Fruit fly (Drosophila melanogaster) whole organism, embryonic: ENCODE measurements around the gene CG16779.

Source experiments
- Bgb ChIP-seq: fragments of 200-800 bp; sonication (Bioruptor generic); IDR thresholded peaks from 2 replicates; pipeline ENCODE4 v1.3.6; 2022; ENCODE audit warnings: missing biosample characterization, missing genetic modification characterization; ENCODE audit not compliant: partially characterized antibody
- CG10147 ChIP-seq: fragments of 200-800 bp; sonication (Bioruptor generic); optimal IDR thresholded peaks from 2 replicates; lab custom pipeline; 2019; ENCODE audit warnings: missing biosample characterization, mild to moderate bottlenecking, missing genetic modification characterization, moderate library complexity
- CG10959 ChIP-seq: fragments of 200-800 bp; sonication (Bioruptor generic); IDR thresholded peaks from 2 replicates; pipeline ENCODE4 v1.3.6; 2022; ENCODE audit warnings: missing biosample characterization, missing genetic modification characterization
- CG10979 ChIP-seq: fragments of 200-800 bp; sonication (Bioruptor generic); optimal IDR thresholded peaks from 2 replicates; lab custom pipeline; 2018; ENCODE audit warnings: missing biosample characterization, mild to moderate bottlenecking, missing genetic modification characterization, moderate library complexity
- CG12219 ChIP-seq: fragments of 200-800 bp; sonication (Bioruptor generic); optimal IDR thresholded peaks from 3 replicates; lab custom pipeline; 2018; ENCODE audit warnings: missing biosample characterization, mild to moderate bottlenecking, missing genetic modification characterization
- CG12659 ChIP-seq: fragments of 200-800 bp; sonication (Bioruptor generic); optimal IDR thresholded peaks from 3 replicates; lab custom pipeline; 2017; ENCODE audit warnings: mild to moderate bottlenecking, missing biosample characterization, missing genetic modification reagents, missing genetic modification characterization
- CG12769 ChIP-seq: fragments of 200-800 bp; sonication (Bioruptor generic); optimal IDR thresholded peaks from 2 replicates; lab custom pipeline; 2019; ENCODE audit warnings: missing biosample characterization, mild to moderate bottlenecking, missing genetic modification characterization, moderate library complexity
- CG14441 ChIP-seq: fragments of 200-800 bp; sonication (Bioruptor generic); IDR thresholded peaks from 2 replicates; pipeline ENCODE4 v1.3.6; 2022; ENCODE audit warnings: missing biosample characterization, missing genetic modification characterization
- CG1647 ChIP-seq: fragments of 200-800 bp; sonication (Bioruptor generic); optimal IDR thresholded peaks from 3 replicates; lab custom pipeline; 2016; ENCODE audit warnings: missing biosample characterization, missing genetic modification characterization
- CG18262 ChIP-seq: fragments of 200-800 bp; optimal IDR thresholded peaks from 3 replicates; lab custom pipeline; 2019; ENCODE audit warnings: missing biosample characterization, mild to moderate bottlenecking, missing genetic modification characterization, moderate library complexity
- CG2129 ChIP-seq: fragments of 200-800 bp; sonication (Bioruptor generic); IDR thresholded peaks from 2 replicates; pipeline ENCODE4 v1.3.6; 2022; ENCODE audit warnings: missing biosample characterization, missing genetic modification characterization; ENCODE audit not compliant: partially characterized antibody
- CG2712 ChIP-seq: fragments of 200-800 bp; optimal IDR thresholded peaks from 3 replicates; lab custom pipeline; 2019; ENCODE audit warnings: missing biosample characterization, mild to moderate bottlenecking, missing genetic modification characterization, moderate library complexity
- CG4282 ChIP-seq: fragments of 200-800 bp; sonication (Bioruptor generic); optimal IDR thresholded peaks from 2 replicates; lab custom pipeline; 2016; ENCODE audit warnings: missing biosample characterization, missing genetic modification characterization
- CG7357 ChIP-seq: fragments of 200-800 bp; sonication (Bioruptor generic); IDR thresholded peaks from 3 replicates; pipeline ENCODE4 v1.3.6; 2022; ENCODE audit warnings: missing biosample characterization, missing genetic modification characterization
- CG7839 ChIP-seq: fragments of 200-800 bp; sonication (Bioruptor generic); optimal IDR thresholded peaks from 3 replicates; lab custom pipeline; 2018; ENCODE audit warnings: missing biosample characterization, mild to moderate bottlenecking, missing genetic modification characterization, moderate library complexity
- Camta ChIP-seq: fragments of 200-800 bp; sonication (Bioruptor generic); optimal IDR thresholded peaks from 2 replicates; lab custom pipeline; 2016; ENCODE audit warnings: missing biosample characterization, missing genetic modification characterization
- D19A ChIP-seq: fragments of 200-800 bp; optimal IDR thresholded peaks from 3 replicates; lab custom pipeline; 2019; ENCODE audit warnings: missing biosample characterization, mild to moderate bottlenecking, missing genetic modification characterization, moderate library complexity
- Dip3 ChIP-seq: fragments of 200-800 bp; sonication (Bioruptor generic); optimal IDR thresholded peaks from 3 replicates; lab custom pipeline; 2016; ENCODE audit warnings: missing biosample characterization, missing genetic modification characterization
- Hmr ChIP-seq: fragments of 200-800 bp; sonication (Bioruptor generic); optimal IDR thresholded peaks from 3 replicates; lab custom pipeline; 2017; ENCODE audit warnings: mild to moderate bottlenecking, missing biosample characterization, missing genetic modification reagents, missing genetic modification characterization
- MESR4 ChIP-seq: fragments of 200-800 bp; sonication (Bioruptor generic); optimal IDR thresholded peaks from 2 replicates; lab custom pipeline; 2018; ENCODE audit warnings: missing biosample characterization, mild to moderate bottlenecking, missing genetic modification characterization, moderate library complexity
- Max ChIP-seq: fragments of 200-800 bp; sonication (Bioruptor generic); optimal IDR thresholded peaks from 2 replicates; lab custom pipeline; 2016; ENCODE audit warnings: missing biosample characterization, mild to moderate bottlenecking, missing genetic modification characterization
- PHDP ChIP-seq: fragments of 200-800 bp; sonication (Bioruptor generic); optimal IDR thresholded peaks from 3 replicates; lab custom pipeline; 2018; ENCODE audit warnings: missing biosample characterization, mild to moderate bottlenecking, missing genetic modification characterization, moderate library complexity
- Sox100B ChIP-seq: fragments of 200-800 bp; sonication (Bioruptor generic); optimal IDR thresholded peaks from 3 replicates; lab custom pipeline; 2018; ENCODE audit warnings: missing biosample characterization, mild to moderate bottlenecking, missing genetic modification characterization
- Trl ChIP-seq, 3 experiments: fragments of >200 bp in 2 of 3; fragments of 200-800 bp in 1 of 3; sonication (Bioruptor generic) in 1 of 3; optimal IDR thresholded peaks; 2 replicates in 1 of 3; 3 replicates in 2 of 3; lab custom pipeline; 2016 to 2017; ENCODE audit warnings: missing biosample characterization in 1 of 3, missing genetic modification characterization in 1 of 3
- al ChIP-seq: fragments of 200-800 bp; sonication (Bioruptor generic); IDR thresholded peaks from 2 replicates; pipeline ENCODE4 v1.3.6; 2022; ENCODE audit warnings: missing biosample characterization, missing genetic modification characterization
- ara ChIP-seq: fragments of 200-800 bp; sonication (Bioruptor generic); IDR thresholded peaks from 2 replicates; pipeline ENCODE4 v1.3.6; 2022; ENCODE audit warnings: missing biosample characterization, missing genetic modification characterization
- bcd ChIP-seq: fragments of 200-800 bp; sonication (Bioruptor generic); optimal IDR thresholded peaks from 2 replicates; lab custom pipeline; 2017; ENCODE audit warnings: missing biosample characterization, mild to moderate bottlenecking, missing genetic modification characterization
- crol ChIP-seq: fragments of 200-800 bp; sonication (Bioruptor generic); IDR thresholded peaks from 2 replicates; pipeline ENCODE4 v1.3.6; 2022; ENCODE audit warnings: missing biosample characterization, missing genetic modification characterization
- dimm ChIP-seq: fragments of 200-800 bp; sonication (Bioruptor generic); IDR thresholded peaks from 2 replicates; pipeline ENCODE4 v1.3.6; 2022; ENCODE audit warnings: missing biosample characterization, missing genetic modification characterization
- dmrt11E ChIP-seq: fragments of 200-800 bp; sonication (Bioruptor generic); optimal IDR thresholded peaks from 3 replicates; lab custom pipeline; 2018; ENCODE audit warnings: missing biosample characterization, mild to moderate bottlenecking, missing genetic modification characterization, moderate library complexity
- ftz-f1 ChIP-seq: fragments of 200-800 bp; sonication (Bioruptor generic); optimal IDR thresholded peaks from 2 replicates; lab custom pipeline; 2016; ENCODE audit warnings: missing biosample characterization, missing genetic modification characterization
- grau ChIP-seq: fragments of 200-800 bp; optimal IDR thresholded peaks from 3 replicates; lab custom pipeline; 2019; ENCODE audit warnings: missing biosample characterization, mild to moderate bottlenecking, missing genetic modification characterization, moderate library complexity
- hb ChIP-seq: fragments of 200-800 bp; sonication (Bioruptor generic); IDR thresholded peaks from 3 replicates; pipeline ENCODE4 v1.3.6; 2022; ENCODE audit warnings: missing biosample characterization, missing genetic modification characterization; ENCODE audit not compliant: partially characterized antibody
- jing ChIP-seq: fragments of 200-800 bp; sonication (Bioruptor generic); optimal IDR thresholded peaks from 2 replicates; lab custom pipeline; 2018; ENCODE audit warnings: missing biosample characterization, mild to moderate bottlenecking, missing genetic modification characterization
- klu ChIP-seq: fragments of 200-800 bp; sonication (Bioruptor generic); IDR thresholded peaks from 2 replicates; pipeline ENCODE4 v1.3.6; 2022; ENCODE audit warnings: missing biosample characterization, missing genetic modification characterization
- lab ChIP-seq: fragments of 200-800 bp; sonication (Bioruptor generic); optimal IDR thresholded peaks from 3 replicates; lab custom pipeline; 2017; ENCODE audit warnings: missing biosample characterization, missing genetic modification characterization, mild to moderate bottlenecking, moderate library complexity, missing genetic modification reagents
- lilli ChIP-seq: fragments of 200-800 bp; sonication (Bioruptor generic); optimal IDR thresholded peaks from 3 replicates; lab custom pipeline; 2016; ENCODE audit warnings: missing biosample characterization, missing genetic modification characterization
- lov ChIP-seq, 2 experiments: fragments of 200-800 bp in 1 of 2; fragments of >200 bp in 1 of 2; sonication (Bioruptor generic) in 1 of 2; IDR thresholded peaks in 1 of 2; optimal IDR thresholded peaks in 1 of 2; 2 replicates in 1 of 2; 3 replicates in 1 of 2; pipeline versions ENCODE4 v1.3.6 to Lab custom; 2017 to 2022; ENCODE audit warnings: missing biosample characterization in 1 of 2, missing genetic modification characterization in 1 of 2
- luna ChIP-seq: fragments of 200-800 bp; sonication (Bioruptor generic); optimal IDR thresholded peaks from 2 replicates; lab custom pipeline; 2016; ENCODE audit warnings: missing biosample characterization, missing genetic modification characterization
- maf-S ChIP-seq: fragments of 200-800 bp; sonication (Bioruptor generic); optimal IDR thresholded peaks from 2 replicates; lab custom pipeline; 2016; ENCODE audit warnings: missing biosample characterization, missing genetic modification characterization
- nmo ChIP-seq: fragments of 200-800 bp; sonication (Bioruptor generic); optimal IDR thresholded peaks from 2 replicates; lab custom pipeline; 2018; ENCODE audit warnings: missing biosample characterization, mild to moderate bottlenecking, missing genetic modification characterization, moderate library complexity
- org-1 ChIP-seq: fragments of 200-800 bp; sonication (Bioruptor generic); optimal IDR thresholded peaks from 2 replicates; lab custom pipeline; 2017; ENCODE audit warnings: missing biosample characterization, missing genetic modification characterization
- pum ChIP-seq: fragments of 200-800 bp; sonication (Bioruptor generic); optimal IDR thresholded peaks from 2 replicates; lab custom pipeline; 2016; ENCODE audit warnings: missing biosample characterization, missing genetic modification characterization
- sima ChIP-seq: fragments of 200-800 bp; sonication (Bioruptor generic); optimal IDR thresholded peaks from 2 replicates; lab custom pipeline; 2016; ENCODE audit warnings: missing biosample characterization, missing genetic modification characterization
- tap ChIP-seq: fragments of 200-800 bp; optimal IDR thresholded peaks from 3 replicates; lab custom pipeline; 2019; ENCODE audit warnings: missing biosample characterization, mild to moderate bottlenecking, missing genetic modification characterization, moderate library complexity
- tll ChIP-seq, 2 experiments: fragments of 200-800 bp in 1 of 2; fragments of >200 bp in 1 of 2; sonication (Bioruptor generic) in 1 of 2; optimal IDR thresholded peaks; 2 replicates each; lab custom pipeline; 2017 to 2019; ENCODE audit warnings: missing biosample characterization in 2 of 2, missing genetic modification characterization in 2 of 2, mild to moderate bottlenecking in 1 of 2, moderate library complexity in 1 of 2
- unc-4 ChIP-seq: fragments of 200-800 bp; sonication (Bioruptor generic); IDR thresholded peaks from 2 replicates; pipeline ENCODE4 v1.3.6; 2022; ENCODE audit warnings: missing biosample characterization, missing genetic modification characterization; ENCODE audit not compliant: partially characterized antibody

The CG16779 gene

dm6 chr3R:9430344-9431253 lies 62.9 kb downstream of the CG16779 start (continued):
- no peak for TF ChIP-seq Sox100B (GFP tag; lab: Kevin White, UChicago)
- TF ChIP-seq CG10959 (GFP tag; lab: Robert Waterston, UW) = no peak
- TF ChIP-seq Max (GFP tag; lab: Kevin White, UChicago) = no peak
- peak; percentile 15 for TF ChIP-seq CG18262 (tag; lab: Kevin White, UChicago)
- peak; percentile 58 for TF ChIP-seq lab (GFP tag; lab: Kevin White, UChicago)
- TF ChIP-seq hb (GFP tag; lab: Robert Waterston, UW) = no peak
- no peak for TF ChIP-seq tll (GFP tag; optimal IDR thresholded peaks at IDR 0.05; lab: Kevin White, UChicago)
- TF ChIP-seq CG12659 (GFP tag; lab: Kevin White, UChicago) = peak; percentile 36
- TF ChIP-seq dmrt11E (tag; lab: Kevin White, UChicago) = no peak
- TF ChIP-seq CG12769 = peak; percentile 79
- TF ChIP-seq dimm (GFP tag; lab: Robert Waterston, UW) = no peak
- no peak for TF ChIP-seq CG2129 (GFP tag; lab: Robert Waterston, UW)
- TF ChIP-seq D19A (tag; lab: Kevin White, UChicago) = no peak
- TF ChIP-seq sima = no peak
- no peak for TF ChIP-seq crol (GFP tag; lab: Robert Waterston, UW)
- peak; percentile 39 for TF ChIP-seq bcd
- TF ChIP-seq Hmr (GFP tag; lab: Kevin White, UChicago) = peak; percentile 63
- no peak for TF ChIP-seq ara (GFP tag; lab: Robert Waterston, UW)
- TF ChIP-seq CG14441 (GFP tag; lab: Robert Waterston, UW) = peak; percentile 42; the same call in 1 of the 2 replicates
- TF ChIP-seq grau = peak; percentile 60
- TF ChIP-seq pum (GFP tag; lab: Kevin White, UChicago) = no peak
- TF ChIP-seq CG2712 = peak; percentile 27
- TF ChIP-seq nmo (GFP tag; lab: Kevin White, UChicago) = peak; percentile 5
- peak; percentile 4 for TF ChIP-seq org-1
- TF ChIP-seq ftz-f1 (GFP tag; lab: Kevin White, UChicago) = peak; percentile 47
- TF ChIP-seq CG4282 (GFP tag; lab: Kevin White, UChicago) = no peak
- TF ChIP-seq CG7357 (GFP tag; lab: Robert Waterston, UW) = no peak
- no peak for TF ChIP-seq MESR4
- TF ChIP-seq PHDP (tag; lab: Kevin White, UChicago) = peak; percentile 48
- TF ChIP-seq CG7839 (tag; lab: Kevin White, UChicago) = peak; percentile 61
- TF ChIP-seq CG12219 = peak; percentile 27
- no peak for TF ChIP-seq luna (GFP tag; lab: Kevin White, UChicago)
- TF ChIP-seq Dip3 (GFP tag; lab: Kevin White, UChicago) = no peak
- TF ChIP-seq tap (tag; lab: Kevin White, UChicago) = peak; percentile 45
- no peak for TF ChIP-seq jing (GFP tag; lab: Kevin White, UChicago)
- no peak for TF ChIP-seq unc-4 (GFP tag; lab: Robert Waterston, UW)
- no peak for TF ChIP-seq maf-S (GFP tag; lab: Kevin White, UChicago)
- TF ChIP-seq Camta (GFP tag; lab: Kevin White, UChicago) = no peak
- 0 out of 2 replicates have a peak, but pooled peaks have one; percentile 43 for TF ChIP-seq klu
- no peak for TF ChIP-seq Trl (optimal IDR thresholded peaks at IDR 0.05; lab: Kevin White, UChicago)
- no peak for TF ChIP-seq Trl (GFP tag; optimal IDR thresholded peaks at IDR 0.05; lab: Kevin White, UChicago)
- TF ChIP-seq al (GFP tag; lab: Robert Waterston, UW) = peak; percentile 43; the same call in 1 of the 2 replicates
- peak; percentile 62 for TF ChIP-seq lilli (GFP tag; lab: Kevin White, UChicago)
- no peak for TF ChIP-seq Bgb (GFP tag; lab: Robert Waterston, UW)
- peak; percentile 23 for TF ChIP-seq CG10979 (tag; lab: Kevin White, UChicago)
- no peak for TF ChIP-seq lov (optimal IDR thresholded peaks at IDR 0.05; lab: Kevin White, UChicago)
- TF ChIP-seq lov (GFP tag; IDR thresholded peaks at IDR 0.05; lab: Robert Waterston, UW) = no peak
- TF ChIP-seq CG1647 (GFP tag; lab: Kevin White, UChicago) = no peak
- no peak for TF ChIP-seq CG10147 (GFP tag; lab: Kevin White, UChicago)
